Worm (Caenorhabditis elegans): Measurements from ENCODE around the gene F07E5.9.

F07E5.9 gene

DNA sequence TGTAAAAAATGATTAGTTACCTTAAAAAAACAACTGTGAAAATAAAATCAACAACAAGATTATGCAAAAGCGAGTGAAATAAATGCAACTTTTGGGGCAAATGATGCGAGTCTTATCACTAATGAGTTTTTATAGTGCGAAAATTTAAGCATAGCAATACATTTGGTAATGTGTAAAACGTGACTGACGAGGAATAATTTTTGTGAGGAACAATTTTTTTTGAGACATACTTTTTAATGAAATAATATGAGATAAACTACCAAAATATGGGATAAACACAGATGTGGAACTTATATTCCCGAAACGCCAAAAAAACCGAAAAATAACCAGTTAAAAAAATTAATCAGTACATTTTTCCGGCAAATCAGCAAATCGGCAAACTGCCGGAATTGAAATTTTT is at the start of gene F07E5.9:
F07E5.9 (minus strand) TSS at position 101 of the 400 bp plus-strand sequence.
- TF ChIP-seq unc-120 (tag; optimal IDR thresholded peaks at IDR 0.05; ENCODE audit: poor library complexity, severe bottlenecking) (no peak), hlh-1 (tag; optimal IDR thresholded peaks at IDR 0.05) (no peak), drap-1 (GFP tag; optimal IDR thresholded peaks at IDR 0.05) (no peak), sem-2 (GFP tag; optimal IDR thresholded peaks at IDR 0.05) (no peak), elt-3 (tag; optimal IDR thresholded peaks at IDR 0.05) (no peak), ceh-39 (tag; optimal IDR thresholded peaks at IDR 0.05) (no peak), ceh-43 (GFP tag; optimal IDR thresholded peaks at IDR 0.05) (no peak), lin-32 (GFP tag; optimal IDR thresholded peaks at IDR 0.05) (no peak), lin-13 (tag; optimal IDR thresholded peaks at IDR 0.05) (no peak), bed-3 (GFP tag; optimal IDR thresholded peaks at IDR 0.05) (no peak), ceh-83 (GFP tag; optimal IDR thresholded peaks at IDR 0.05) (no peak), pha-4 (tag; optimal IDR thresholded peaks at IDR 0.05) (no peak), snpc-4 (tag; optimal IDR thresholded peaks at IDR 0.05) (no peak), nhr-12 (tag; optimal IDR thresholded peaks at IDR 0.05) (no peak), mab-5 (tag; optimal IDR thresholded peaks at IDR 0.05) (no peak), flh-1 (GFP tag; optimal IDR thresholded peaks at IDR 0.05) (no peak)

DNA sequence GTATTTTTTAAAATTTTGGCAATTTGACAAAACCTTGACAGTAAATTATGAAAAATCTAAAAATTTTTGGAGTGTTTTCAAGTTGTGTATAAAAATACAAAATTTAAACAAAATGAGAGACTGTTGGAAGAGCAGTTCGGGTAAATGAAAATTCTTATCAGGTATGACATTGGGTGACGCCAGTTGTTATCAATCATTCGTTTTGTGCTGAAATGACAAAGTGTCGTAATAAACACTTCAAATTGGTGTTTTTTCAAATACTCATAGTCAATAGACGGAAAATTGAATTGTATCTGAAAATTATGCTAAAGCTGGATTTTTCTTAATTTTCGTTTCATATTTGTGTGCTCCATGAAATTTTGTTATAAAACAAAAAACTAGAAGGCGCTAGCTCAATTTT is 42.4 kb upstream of the F07E5.9 start:
- TF ChIP-seq ham-2 (GFP tag; optimal IDR thresholded peaks at IDR 0.05) (no peak), elt-1 (tag; optimal IDR thresholded peaks at IDR 0.05; ENCODE audit: borderline replicate concordance, insufficient read depth) (no peak), blmp-1 (tag; optimal IDR thresholded peaks at IDR 0.05) (no peak), lsy-2 (tag; optimal IDR thresholded peaks at IDR 0.05) (no peak), lin-13 (tag; optimal IDR thresholded peaks at IDR 0.05) (no peak), sptf-1 (tag; optimal IDR thresholded peaks at IDR 0.05) (no peak), nhr-2 (tag; optimal IDR thresholded peaks at IDR 0.05) (no peak), snpc-4 (tag; optimal IDR thresholded peaks at IDR 0.05) (no peak), bed-3 (GFP tag; optimal IDR thresholded peaks at IDR 0.05) (no peak), ces-1 (GFP tag; optimal IDR thresholded peaks at IDR 0.05) (no peak), elt-3 (tag; optimal IDR thresholded peaks at IDR 0.05) (no peak), ceh-39 (tag; optimal IDR thresholded peaks at IDR 0.05) (no peak), mls-2 (tag; optimal IDR thresholded peaks at IDR 0.05) (no peak), nhr-237 (tag; optimal IDR thresholded peaks at IDR 0.05) (no peak), nhr-12 (tag; optimal IDR thresholded peaks at IDR 0.05) (no peak), M03D4.4 (tag; optimal IDR thresholded peaks at IDR 0.05) (no peak), flh-1 (GFP tag; optimal IDR thresholded peaks at IDR 0.05) (no peak), lin-32 (GFP tag; optimal IDR thresholded peaks at IDR 0.05) (no peak), mab-5 (tag; optimal IDR thresholded peaks at IDR 0.05) (no peak), mep-1 (tag; optimal IDR thresholded peaks at IDR 0.05) (no peak)

DNA sequence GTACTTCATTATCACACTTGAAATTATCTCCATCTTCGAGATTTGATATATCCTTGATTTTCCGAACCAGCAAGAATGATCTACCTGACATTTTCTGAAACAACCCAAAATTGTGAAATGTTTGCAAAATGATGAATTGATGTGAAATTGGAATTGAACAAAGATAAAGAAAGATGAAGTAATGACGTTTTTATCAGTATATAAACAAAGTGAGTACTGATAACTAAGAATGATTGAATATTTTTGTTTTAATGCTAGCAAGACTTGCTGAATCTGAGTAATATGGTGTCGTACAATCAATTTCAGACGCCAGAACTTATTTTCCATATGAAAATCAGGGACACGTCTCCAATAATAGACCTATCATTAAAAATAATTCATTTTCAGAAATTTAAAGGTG is 41.8 kb upstream of the F07E5.9 start, which contains the start of gene math-37:
math-37 (minus strand) TSS at position 101 of the 400 bp plus-strand sequence.
- TF ChIP-seq pha-4 (tag; optimal IDR thresholded peaks at IDR 0.05), result no peak
- TF ChIP-seq flh-1 (GFP tag; optimal IDR thresholded peaks at IDR 0.05), result no peak
- no peak for TF ChIP-seq ceh-39 (tag; optimal IDR thresholded peaks at IDR 0.05)
- TF ChIP-seq drap-1 (GFP tag; optimal IDR thresholded peaks at IDR 0.05), result no peak
- no peak for TF ChIP-seq bed-3 (GFP tag; optimal IDR thresholded peaks at IDR 0.05)
- no peak for TF ChIP-seq snpc-4 (tag; optimal IDR thresholded peaks at IDR 0.05)
- no peak for TF ChIP-seq lin-13 (tag; optimal IDR thresholded peaks at IDR 0.05)
- no peak for TF ChIP-seq ceh-83 (GFP tag; optimal IDR thresholded peaks at IDR 0.05)
- TF ChIP-seq zip-8 (tag; optimal IDR thresholded peaks at IDR 0.05), result no peak
- TF ChIP-seq nhr-237 (tag; optimal IDR thresholded peaks at IDR 0.05), result no peak
- TF ChIP-seq sem-2 (GFP tag; optimal IDR thresholded peaks at IDR 0.05), result no peak
- no peak for TF ChIP-seq lin-32 (GFP tag; optimal IDR thresholded peaks at IDR 0.05)
- TF ChIP-seq unc-120 (tag; optimal IDR thresholded peaks at IDR 0.05; ENCODE audit: poor library complexity, severe bottlenecking), result no peak
- TF ChIP-seq elt-3 (tag; optimal IDR thresholded peaks at IDR 0.05), result no peak
- TF ChIP-seq nhr-2 (tag; optimal IDR thresholded peaks at IDR 0.05), result no peak
- no peak for TF ChIP-seq mls-2 (tag; optimal IDR thresholded peaks at IDR 0.05)
- TF ChIP-seq tbx-8 (GFP tag; optimal IDR thresholded peaks at IDR 0.05), result no peak
- TF ChIP-seq ham-2 (GFP tag; optimal IDR thresholded peaks at IDR 0.05), result no peak

DNA sequence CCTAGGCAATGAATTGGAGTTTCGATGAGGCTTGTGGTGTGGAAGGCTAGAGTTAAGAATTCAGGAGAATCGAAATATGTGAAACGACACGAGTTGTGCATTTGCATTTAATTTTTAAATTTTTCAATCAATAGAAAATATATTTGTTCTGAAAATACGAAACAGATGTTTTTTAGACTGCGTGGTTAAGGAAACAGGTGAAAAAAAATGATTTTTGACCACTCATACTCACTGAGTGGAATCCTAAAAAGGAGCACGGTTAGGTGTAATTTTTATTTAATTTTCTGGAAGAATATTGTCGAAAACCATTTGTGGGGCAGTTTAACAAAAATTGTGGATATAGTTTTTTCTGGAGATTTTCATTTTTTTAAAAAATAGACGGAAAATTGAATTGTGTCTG is 36.5 kb upstream of the F07E5.9 start, which contains the start of gene srh-195:
srh-195 (minus strand) TSS at position 101 of the 400 bp plus-strand sequence.
- TF ChIP-seq mls-2 (tag; optimal IDR thresholded peaks at IDR 0.05) (no peak), M03D4.4 (tag; optimal IDR thresholded peaks at IDR 0.05) (no peak), elt-1 (tag; optimal IDR thresholded peaks at IDR 0.05; ENCODE audit: borderline replicate concordance, insufficient read depth) (no peak), unc-120 (tag; optimal IDR thresholded peaks at IDR 0.05; ENCODE audit: poor library complexity, severe bottlenecking) (no peak)

DNA sequence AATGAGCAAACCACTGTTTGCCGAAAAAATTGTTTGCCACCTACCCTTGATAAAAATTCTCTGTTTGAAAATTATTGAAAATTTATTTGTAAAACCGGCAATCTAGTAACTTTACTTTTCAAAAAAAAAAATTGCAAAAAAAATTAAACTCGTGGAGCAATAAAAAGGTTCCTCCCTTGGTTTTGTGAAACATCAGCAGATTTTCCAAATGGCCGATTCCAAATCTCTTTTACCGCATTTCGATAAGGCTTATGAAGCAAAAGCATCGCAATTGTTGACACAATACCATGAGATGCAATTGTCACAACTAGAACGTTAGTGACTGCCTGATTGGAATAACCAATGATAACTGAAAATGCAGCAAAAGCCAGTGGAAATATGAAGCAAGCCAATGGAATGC is 34.2 kb upstream of the F07E5.9 start:
- no peak for TF ChIP-seq ces-1 (GFP tag; optimal IDR thresholded peaks at IDR 0.05)
- TF ChIP-seq M03D4.4 (tag; optimal IDR thresholded peaks at IDR 0.05), result no peak
- TF ChIP-seq sptf-1 (tag; optimal IDR thresholded peaks at IDR 0.05), result no peak
- no peak for TF ChIP-seq mls-2 (tag; optimal IDR thresholded peaks at IDR 0.05)
- no peak for TF ChIP-seq sem-2 (GFP tag; optimal IDR thresholded peaks at IDR 0.05)

Measured in whole organism, mixed stage, embryonic.